Worm (Caenorhabditis elegans) whole organism, L3 larva: ENCODE data around the gene ptr-1.

Experiments used
- ZK546.5 ChIP-seq: sonication (generic microtip); optimal IDR thresholded peaks from 2 replicates; lab custom pipeline; 2017; ENCODE audit warnings: missing biosample characterization, missing genetic modification characterization
- ama-1 ChIP-seq: fragments of 150-350 bp; optimal IDR thresholded peaks from 2 replicates; lab custom pipeline; 2018
- ceh-9 ChIP-seq: sonication (generic microtip); optimal IDR thresholded peaks from 2 replicates; lab custom pipeline; 2018; ENCODE audit warnings: missing biosample characterization, missing genetic modification characterization
- nhr-28 ChIP-seq: fragments of 150-350 bp; optimal IDR thresholded peaks from 2 replicates; lab custom pipeline; 2014; ENCODE audit warnings: missing biosample characterization, missing genetic modification characterization
- sea-2 ChIP-seq: fragments of 150-350 bp; sonication (generic microtip); optimal IDR thresholded peaks from 4 replicates; lab custom pipeline; 2014; ENCODE audit warnings: missing biosample characterization, missing genetic modification reagents, missing genetic modification characterization
- skn-1 ChIP-seq: fragments of 150-350 bp; optimal IDR thresholded peaks from 2 replicates; lab custom pipeline; 2014; ENCODE audit warnings: missing biosample characterization, missing genetic modification characterization
- unc-39 ChIP-seq: sonication (generic microtip); optimal IDR thresholded peaks from 4 replicates; lab custom pipeline; 2017; ENCODE audit warnings: missing biosample characterization, missing genetic modification characterization

- TF ChIP-seq ZK546.5 (tag; lab: Kevin White, UChicago) (no peak), skn-1 (tag; lab: Kevin White, UChicago) (no peak), sea-2 (GFP tag; lab: Kevin White, UChicago) (no peak), unc-39 (tag; lab: Kevin White, UChicago) (no peak), nhr-28 (tag; lab: Kevin White, UChicago) (no peak), ama-1 (lab: Kevin White, UChicago) (no peak), ceh-9 (tag; lab: Kevin White, UChicago) (no peak)
These were observed 23.9 kb downstream of the ptr-1 start for ce11 chrV:9157597-9157996.
